Worm (Caenorhabditis elegans) whole organism, L2 larva: Measurements from ENCODE around the gene mvk-1.

ENCODE experiments used
- mab-5 ChIP-seq: fragments of 150-350 bp; optimal IDR thresholded peaks from 2 replicates; lab custom pipeline; 2014; ENCODE audit warnings: missing biosample characterization, missing genetic modification characterization
- nhr-25 ChIP-seq: fragments of 150-350 bp; sonication (generic microtip); optimal IDR thresholded peaks from 3 replicates; lab custom pipeline; 2014; ENCODE audit warnings: missing biosample characterization, missing genetic modification characterization
- unc-39 ChIP-seq: fragments of 150-350 bp; optimal IDR thresholded peaks from 2 replicates; lab custom pipeline; 2014; ENCODE audit warnings: missing biosample characterization, missing genetic modification characterization
- zag-1 ChIP-seq: fragments of 150-350 bp; optimal IDR thresholded peaks from 2 replicates; lab custom pipeline; 2014; ENCODE audit warnings: missing biosample characterization, missing genetic modification characterization
- ztf-4 ChIP-seq: fragments of 150-350 bp; optimal IDR thresholded peaks from 2 replicates; lab custom pipeline; 2014; ENCODE audit warnings: missing biosample characterization, missing genetic modification characterization

ce11 chrIII:6141532-6141931 is 5.5 kb upstream of the mvk-1 start:
- TF ChIP-seq unc-39 (tag; lab: Kevin White, UChicago) (no peak), mab-5 (tag; lab: Kevin White, UChicago) (no peak), nhr-25 (no peak), zag-1 (no peak), ztf-4 (tag; lab: Kevin White, UChicago) (no peak)
